Fruit fly (Drosophila melanogaster) whole organism, adult: ENCODE data around the gene CG33235.
A peak's percentile ranks its signal among the peaks of the same experiment; 100 is the strongest.

ENCODE experiments used
- CG11617 ChIP-seq: fragments of 200-800 bp; sonication (Bioruptor generic); optimal IDR thresholded peaks from 2 replicates; lab custom pipeline; 2017; ENCODE audit warnings: mild to moderate bottlenecking, missing biosample characterization, missing genetic modification reagents, missing genetic modification characterization
- CG12768 ChIP-seq: fragments of 200-800 bp; sonication (Bioruptor generic); optimal IDR thresholded peaks from 2 replicates; lab custom pipeline; 2017; ENCODE audit warnings: missing biosample characterization, missing genetic modification characterization, mild to moderate bottlenecking, moderate library complexity, missing genetic modification reagents
- CG14711 ChIP-seq: fragments of 200-800 bp; sonication (Bioruptor generic); optimal IDR thresholded peaks from 2 replicates; lab custom pipeline; 2018; ENCODE audit warnings: missing biosample characterization, mild to moderate bottlenecking, missing genetic modification characterization, moderate library complexity
- CG1620 ChIP-seq: fragments of 200-800 bp; sonication (Bioruptor generic); optimal IDR thresholded peaks from 2 replicates; lab custom pipeline; 2016; ENCODE audit warnings: missing biosample characterization, missing genetic modification characterization
- CG33017 ChIP-seq: fragments of 200-800 bp; sonication (Bioruptor generic); optimal IDR thresholded peaks from 2 replicates; lab custom pipeline; 2018; ENCODE audit warnings: missing biosample characterization, mild to moderate bottlenecking, missing genetic modification characterization, moderate library complexity
- CG5204 ChIP-seq: fragments of 200-800 bp; sonication (Bioruptor generic); optimal IDR thresholded peaks from 2 replicates; lab custom pipeline; 2016; ENCODE audit warnings: missing biosample characterization, missing genetic modification characterization
- CG7045 ChIP-seq: fragments of 200-800 bp; sonication (Bioruptor generic); optimal IDR thresholded peaks from 2 replicates; lab custom pipeline; 2017; ENCODE audit warnings: missing biosample characterization, mild to moderate bottlenecking, missing genetic modification characterization
- CG7101 ChIP-seq: fragments of 200-800 bp; sonication (Bioruptor generic); optimal IDR thresholded peaks from 2 replicates; lab custom pipeline; 2018; ENCODE audit warnings: missing biosample characterization, mild to moderate bottlenecking, missing genetic modification characterization, moderate library complexity
- Clk ChIP-seq: fragments of 200-800 bp; sonication (Bioruptor generic); optimal IDR thresholded peaks from 2 replicates; lab custom pipeline; 2017; ENCODE audit warnings: missing biosample characterization, missing genetic modification characterization
- Crg-1 ChIP-seq: fragments of 200-800 bp; sonication (Bioruptor generic); optimal IDR thresholded peaks from 2 replicates; lab custom pipeline; 2016; ENCODE audit warnings: missing biosample characterization, missing genetic modification characterization
- Hr96 ChIP-seq: fragments of 200-800 bp; sonication (Bioruptor generic); optimal IDR thresholded peaks from 2 replicates; lab custom pipeline; 2016; ENCODE audit warnings: missing biosample characterization, missing genetic modification characterization
- Mnt ChIP-seq: fragments of 200-800 bp; sonication (Bioruptor generic); optimal IDR thresholded peaks from 2 replicates; lab custom pipeline; 2016; ENCODE audit warnings: missing biosample characterization, mild to moderate bottlenecking, missing genetic modification characterization
- bab1 ChIP-seq: fragments of 200-800 bp; sonication (Bioruptor generic); optimal IDR thresholded peaks from 3 replicates; lab custom pipeline; 2019; ENCODE audit warnings: missing biosample characterization, mild to moderate bottlenecking, missing genetic modification characterization, moderate library complexity
- cic ChIP-seq: fragments of 200-800 bp; sonication (Bioruptor generic); optimal IDR thresholded peaks from 2 replicates; lab custom pipeline; 2017; ENCODE audit warnings: missing biosample characterization, mild to moderate bottlenecking, missing genetic modification characterization, moderate library complexity
- cnc ChIP-seq, 2 experiments: fragments of >200 bp; optimal IDR thresholded peaks; 2 replicates each; lab custom pipeline; 2017
- kay ChIP-seq: fragments of 200-800 bp; sonication (Bioruptor generic); peaks from one replicate; lab custom pipeline; 2016; ENCODE audit warnings: missing biosample characterization, missing genetic modification characterization, borderline replicate concordance
- ovo ChIP-seq: fragments of 200-800 bp; sonication (Bioruptor generic); optimal IDR thresholded peaks from 2 replicates; lab custom pipeline; 2016; ENCODE audit warnings: missing biosample characterization, missing genetic modification characterization
- pad ChIP-seq: fragments of 200-800 bp; sonication (Bioruptor generic); optimal IDR thresholded peaks from 3 replicates; lab custom pipeline; 2017; ENCODE audit warnings: missing biosample characterization, missing genetic modification characterization, mild to moderate bottlenecking, moderate library complexity, missing genetic modification reagents
- tj ChIP-seq: fragments of 200-800 bp; sonication (Bioruptor generic); optimal IDR thresholded peaks from 3 replicates; lab custom pipeline; 2017; ENCODE audit warnings: missing biosample characterization, mild to moderate bottlenecking, missing genetic modification characterization, moderate library complexity
- toe ChIP-seq: fragments of 200-800 bp; sonication (Bioruptor generic); optimal IDR thresholded peaks from 2 replicates; lab custom pipeline; 2016; ENCODE audit warnings: missing biosample characterization, missing genetic modification characterization

The CG33235 gene

dm6 chrX:11511299-11511698 is 19.9 kb upstream of the CG33235 start:
- TF ChIP-seq Mnt (GFP tag; lab: Kevin White, UChicago), result no peak
- TF ChIP-seq tj (GFP tag; lab: Kevin White, UChicago), result no peak
- TF ChIP-seq pad (GFP tag; lab: Kevin White, UChicago), result no peak
- TF ChIP-seq CG7101, result no peak
- TF ChIP-seq CG12768 (GFP tag; lab: Kevin White, UChicago), result no peak
- TF ChIP-seq CG1620 (GFP tag; lab: Kevin White, UChicago), result no peak
- TF ChIP-seq kay (GFP tag; lab: Kevin White, UChicago), result no peak
- TF ChIP-seq CG11617 (GFP tag; lab: Kevin White, UChicago), result no peak
- no peak for TF ChIP-seq CG7045 (GFP tag; lab: Kevin White, UChicago)

- TF ChIP-seq ovo (GFP tag; lab: Kevin White, UChicago) (no peak), cnc (optimal IDR thresholded peaks at IDR 0.05; lab: Kevin White, UChicago) (no peak), toe (GFP tag; lab: Kevin White, UChicago) (no peak), Mnt (GFP tag; lab: Kevin White, UChicago) (no peak), CG33017 (tag; lab: Kevin White, UChicago) (no peak), Crg-1 (GFP tag; lab: Kevin White, UChicago) (no peak), CG14711 (tag; lab: Kevin White, UChicago) (no peak), tj (GFP tag; lab: Kevin White, UChicago) (peak; percentile 74), bab1 (no peak)
These were observed 18.9 kb upstream of the CG33235 start for dm6 chrX:11510120-11510771.

- TF ChIP-seq CG11617 (GFP tag; lab: Kevin White, UChicago) (no peak), Hr96 (GFP tag; lab: Kevin White, UChicago) (no peak), Crg-1 (GFP tag; lab: Kevin White, UChicago) (no peak), toe (GFP tag; lab: Kevin White, UChicago) (no peak), CG7045 (GFP tag; lab: Kevin White, UChicago) (no peak), CG12768 (GFP tag; lab: Kevin White, UChicago) (no peak), tj (GFP tag; lab: Kevin White, UChicago) (no peak), CG33017 (tag; lab: Kevin White, UChicago) (no peak), Mnt (GFP tag; lab: Kevin White, UChicago) (no peak), CG1620 (GFP tag; lab: Kevin White, UChicago) (no peak), CG14711 (tag; lab: Kevin White, UChicago) (no peak), CG7101 (no peak), bab1 (no peak), cic (no peak), ovo (GFP tag; lab: Kevin White, UChicago) (no peak), cnc (optimal IDR thresholded peaks at IDR 0.05; lab: Kevin White, UChicago) (no peak), CG5204 (GFP tag; lab: Kevin White, UChicago) (no peak), kay (GFP tag; lab: Kevin White, UChicago) (no peak), pad (GFP tag; lab: Kevin White, UChicago) (no peak)
These were observed 14.8 kb upstream of the CG33235 start for dm6 chrX:11506210-11506609.

- TF ChIP-seq kay (GFP tag; lab: Kevin White, UChicago) (no peak), CG7101 (no peak), Clk (no peak), tj (GFP tag; lab: Kevin White, UChicago) (peak; percentile 97), CG1620 (GFP tag; lab: Kevin White, UChicago) (no peak), Mnt (GFP tag; lab: Kevin White, UChicago) (no peak), cnc (optimal IDR thresholded peaks at IDR 0.05; lab: Kevin White, UChicago) (no peak), CG12768 (GFP tag; lab: Kevin White, UChicago) (no peak), cic (no peak), CG7045 (GFP tag; lab: Kevin White, UChicago) (no peak), ovo (GFP tag; lab: Kevin White, UChicago) (peak; percentile 26), Hr96 (GFP tag; lab: Kevin White, UChicago) (no peak), pad (GFP tag; lab: Kevin White, UChicago) (no peak), CG14711 (tag; lab: Kevin White, UChicago) (no peak), CG5204 (GFP tag; lab: Kevin White, UChicago) (no peak), CG33017 (tag; lab: Kevin White, UChicago) (no peak), toe (GFP tag; lab: Kevin White, UChicago) (no peak), CG11617 (GFP tag; lab: Kevin White, UChicago) (no peak), bab1 (peak; percentile 2), Crg-1 (GFP tag; lab: Kevin White, UChicago) (no peak)
These were observed 12.3 kb upstream of the CG33235 start for dm6 chrX:11503625-11504024.

- TF ChIP-seq Clk (no peak), CG5204 (GFP tag; lab: Kevin White, UChicago) (no peak), Mnt (GFP tag; lab: Kevin White, UChicago) (no peak), bab1 (peak; percentile 24), CG7101 (peak; percentile 37), CG11617 (GFP tag; lab: Kevin White, UChicago) (peak; percentile 16), tj (GFP tag; lab: Kevin White, UChicago) (peak; percentile 65), kay (GFP tag; lab: Kevin White, UChicago) (peak; percentile 45)
These were observed 10.0 kb upstream of the CG33235 start for dm6 chrX:11501221-11501961.
